Worm (Caenorhabditis elegans) whole organism, young adult: Measurements from ENCODE around the gene F59C12.3.

Experiments used
- B0261.1 ChIP-seq: sonication (generic microtip); optimal IDR thresholded peaks from 2 replicates; lab custom pipeline; 2016; ENCODE audit warnings: mild to moderate bottlenecking, missing genetic modification characterization, moderate library complexity, missing compliant biosample characterization
- B0336.3 ChIP-seq: fragments of 200-800 bp; sonication (Bioruptor generic); IDR thresholded peaks from 2 replicates; pipeline ENCODE4 v1.3.6; 2022; ENCODE audit warnings: missing genetic modification characterization, missing compliant biosample characterization
- F10E7.11 ChIP-seq: sonication (generic microtip); optimal IDR thresholded peaks from 2 replicates; lab custom pipeline; 2017; ENCODE audit warnings: mild to moderate bottlenecking, missing genetic modification characterization, moderate library complexity, missing compliant biosample characterization
- F22D6.2 ChIP-seq: sonication (generic microtip); optimal IDR thresholded peaks from 2 replicates; lab custom pipeline; 2016; ENCODE audit warnings: mild to moderate bottlenecking, missing genetic modification characterization, missing compliant biosample characterization
- F33H1.4 ChIP-seq: fragments of 200-800 bp; sonication (Bioruptor generic); IDR thresholded peaks from 2 replicates; pipeline ENCODE4 v1.3.6; 2022; ENCODE audit warnings: missing genetic modification reagents, missing genetic modification characterization, missing compliant biosample characterization
- F49E8.2 ChIP-seq: sonication (generic microtip); optimal IDR thresholded peaks from 3 replicates; lab custom pipeline; 2017; ENCODE audit warnings: missing genetic modification characterization, mild to moderate bottlenecking, missing compliant biosample characterization, antibody characterized with exemption, moderate library complexity; ENCODE audit not compliant: insufficient read depth
- K12H6.12 ChIP-seq: fragments of 200-800 bp; sonication (Bioruptor generic); optimal IDR thresholded peaks from 2 replicates; lab custom pipeline; 2018; ENCODE audit warnings: mild to moderate bottlenecking, missing genetic modification characterization, missing compliant biosample characterization
- T07F8.4 ChIP-seq: sonication (generic microtip); optimal IDR thresholded peaks from 2 replicates; lab custom pipeline; 2016; ENCODE audit warnings: mild to moderate bottlenecking, missing genetic modification characterization, moderate library complexity, missing compliant biosample characterization
- Y56A3A.18 ChIP-seq: fragments of 200-800 bp; sonication (Bioruptor generic); IDR thresholded peaks from 2 replicates; pipeline ENCODE4 v1.3.6; 2022; ENCODE audit warnings: missing genetic modification reagents, missing genetic modification characterization, missing compliant biosample characterization
- Y67H2A.10 ChIP-seq: fragments of 200-800 bp; sonication (Bioruptor generic); conservative IDR thresholded peaks from 2 replicates; pipeline ENCODE4 v1.3.6; 2022; ENCODE audit warnings: missing genetic modification reagents, missing genetic modification characterization, missing compliant biosample characterization
- Y79H2A.3 ChIP-seq: fragments of 200-800 bp; sonication (Bioruptor generic); conservative IDR thresholded peaks from 2 replicates; pipeline ENCODE4 v1.3.6; 2022; ENCODE audit warnings: missing genetic modification reagents, missing genetic modification characterization, missing compliant biosample characterization
- Y95B8A.8 ChIP-seq: fragments of 200-800 bp; sonication (Bioruptor generic); IDR thresholded peaks from 2 replicates; pipeline ENCODE4 v1.3.6; 2022; ENCODE audit warnings: missing genetic modification reagents, missing genetic modification characterization, missing compliant biosample characterization
- akir-1 ChIP-seq: fragments of 200-800 bp; sonication (Bioruptor generic); optimal IDR thresholded peaks from 2 replicates; lab custom pipeline; 2018; ENCODE audit warnings: mild to moderate bottlenecking, missing genetic modification characterization, moderate library complexity, missing compliant biosample characterization
- ama-1 ChIP-seq, 3 experiments: fragments of 150-350 bp in 1 of 3; sonication (generic microtip) in 2 of 3; optimal IDR thresholded peaks; 2 replicates each; lab custom pipeline; 2014 to 2018; ENCODE audit warnings: missing biosample characterization in 2 of 3, missing genetic modification characterization in 2 of 3, missing genetic modification reagents in 2 of 3
- aptf-2 ChIP-seq: fragments of 200-800 bp; sonication (Bioruptor generic); conservative IDR thresholded peaks from 2 replicates; pipeline ENCODE4 v1.3.6; 2022; ENCODE audit warnings: missing genetic modification reagents, missing genetic modification characterization, missing compliant biosample characterization
- atf-7 ChIP-seq: sonication (generic microtip); optimal IDR thresholded peaks from 2 replicates; lab custom pipeline; 2017; ENCODE audit warnings: mild to moderate bottlenecking, missing genetic modification characterization, missing compliant biosample characterization
- athp-1 ChIP-seq: sonication (generic microtip); optimal IDR thresholded peaks from 2 replicates; lab custom pipeline; 2017; ENCODE audit warnings: mild to moderate bottlenecking, missing genetic modification characterization, missing compliant biosample characterization
- attf-5 ChIP-seq: fragments of 200-800 bp; sonication (Bioruptor generic); optimal IDR thresholded peaks from 2 replicates; lab custom pipeline; 2018; ENCODE audit warnings: mild to moderate bottlenecking, missing genetic modification characterization, missing compliant biosample characterization
- attf-6 ChIP-seq: fragments of 200-800 bp; sonication (Bioruptor generic); IDR thresholded peaks from 2 replicates; pipeline ENCODE4 v1.3.6; 2022; ENCODE audit warnings: missing genetic modification reagents, missing genetic modification characterization, missing compliant biosample characterization
- bed-2 ChIP-seq: fragments of 200-800 bp; sonication (Bioruptor generic); IDR thresholded peaks from 2 replicates; pipeline ENCODE4 v1.3.6; 2022; ENCODE audit warnings: missing genetic modification reagents, missing genetic modification characterization, missing compliant biosample characterization
- chd-7 ChIP-seq: sonication (generic microtip); optimal IDR thresholded peaks from 2 replicates; lab custom pipeline; 2016; ENCODE audit warnings: mild to moderate bottlenecking, missing genetic modification characterization, moderate library complexity, missing compliant biosample characterization
- dpff-1 ChIP-seq: sonication (generic microtip); optimal IDR thresholded peaks from 2 replicates; lab custom pipeline; 2017; ENCODE audit warnings: mild to moderate bottlenecking, missing genetic modification characterization, missing compliant biosample characterization
- efl-1 ChIP-seq: fragments of 150-350 bp; optimal IDR thresholded peaks from 2 replicates; lab custom pipeline; 2014; ENCODE audit warnings: missing biosample characterization, missing genetic modification reagents, missing genetic modification characterization
- egrh-3 ChIP-seq: fragments of 200-800 bp; sonication (Bioruptor generic); IDR thresholded peaks from 2 replicates; pipeline ENCODE4 v1.3.6; 2022; ENCODE audit warnings: missing genetic modification reagents, missing genetic modification characterization, missing compliant biosample characterization
- ekl-4 ChIP-seq: fragments of 200-800 bp; sonication (Bioruptor generic); IDR thresholded peaks from 2 replicates; pipeline ENCODE4 v1.3.6; 2022; ENCODE audit warnings: missing genetic modification reagents, missing genetic modification characterization, missing compliant biosample characterization
- fkh-3 ChIP-seq: sonication (generic microtip); optimal IDR thresholded peaks from 2 replicates; lab custom pipeline; 2016; ENCODE audit warnings: mild to moderate bottlenecking, missing genetic modification characterization, missing compliant biosample characterization
- him-1 ChIP-seq: sonication (generic microtip); optimal IDR thresholded peaks from 2 replicates; lab custom pipeline; 2016; ENCODE audit warnings: missing genotype, missing genetic modification reagents, missing genetic modification characterization, missing compliant biosample characterization
- hlh-12 ChIP-seq: sonication (generic microtip); optimal IDR thresholded peaks from 2 replicates; lab custom pipeline; 2016; ENCODE audit warnings: missing genetic modification characterization, missing compliant biosample characterization
- hlh-26 ChIP-seq: fragments of 200-800 bp; sonication (Bioruptor generic); conservative IDR thresholded peaks from 2 replicates; pipeline ENCODE4 v1.3.6; 2022; ENCODE audit warnings: missing genetic modification reagents, missing genetic modification characterization, missing compliant biosample characterization
- hmg-1.2 ChIP-seq: fragments of 200-800 bp; sonication (Bioruptor generic); IDR thresholded peaks from 2 replicates; pipeline ENCODE4 v1.3.6; 2022; ENCODE audit warnings: missing genetic modification reagents, missing genetic modification characterization, missing compliant biosample characterization
- hsf-1 ChIP-seq: fragments of 200-800 bp; sonication (Bioruptor generic); IDR thresholded peaks from 2 replicates; pipeline ENCODE4 v1.3.6; 2022; ENCODE audit warnings: missing genetic modification reagents, missing genetic modification characterization, missing compliant biosample characterization
- lin-54 ChIP-seq: fragments of 200-800 bp; sonication (Bioruptor generic); optimal IDR thresholded peaks from 2 replicates; lab custom pipeline; 2018; ENCODE audit warnings: mild to moderate bottlenecking, missing genetic modification characterization, missing compliant biosample characterization
- lsl-1 ChIP-seq: fragments of 200-800 bp; sonication (Bioruptor generic); optimal IDR thresholded peaks from 2 replicates; lab custom pipeline; 2018; ENCODE audit warnings: mild to moderate bottlenecking, missing genetic modification characterization, moderate library complexity, missing compliant biosample characterization
- madf-10 ChIP-seq: sonication (generic microtip); optimal IDR thresholded peaks from 2 replicates; lab custom pipeline; 2016; ENCODE audit warnings: mild to moderate bottlenecking, missing genetic modification characterization, missing compliant biosample characterization
- madf-3 ChIP-seq: fragments of 200-800 bp; sonication (Bioruptor generic); IDR thresholded peaks from 2 replicates; pipeline ENCODE4 v1.3.6; 2022; ENCODE audit warnings: missing genetic modification reagents, missing genetic modification characterization, missing compliant biosample characterization
- madf-6 ChIP-seq: fragments of 200-800 bp; sonication (Bioruptor generic); IDR thresholded peaks from 2 replicates; pipeline ENCODE4 v1.3.6; 2022; ENCODE audit warnings: missing genetic modification reagents, missing genetic modification characterization, missing compliant biosample characterization
- nfya-2 ChIP-seq: fragments of 200-800 bp; sonication (Bioruptor generic); IDR thresholded peaks from 2 replicates; pipeline ENCODE4 v1.3.6; 2022; ENCODE audit warnings: missing genetic modification reagents, missing genetic modification characterization, missing compliant biosample characterization
- nhr-120 ChIP-seq: fragments of 200-800 bp; sonication (Bioruptor generic); IDR thresholded peaks from 2 replicates; pipeline ENCODE4 v1.3.6; 2022; ENCODE audit warnings: missing genetic modification characterization, missing compliant biosample characterization
- rpc-1 ChIP-seq, 2 experiments: fragments of 150-350 bp in 1 of 2; sonication (generic microtip) in 1 of 2; optimal IDR thresholded peaks; 2 replicates each; lab custom pipeline; 2014 to 2018; ENCODE audit warnings: missing biosample characterization in 1 of 2, missing genetic modification characterization in 1 of 2, missing genetic modification reagents in 1 of 2, missing genotype in 1 of 2
- snpc-1.3 ChIP-seq: sonication (generic microtip); optimal IDR thresholded peaks from 2 replicates; lab custom pipeline; 2017; ENCODE audit warnings: missing genetic modification characterization, mild to moderate bottlenecking, missing compliant biosample characterization, antibody characterized with exemption, moderate library complexity, missing genotype, missing genetic modification reagents; ENCODE audit not compliant: insufficient read depth
- unc-62 ChIP-seq: fragments of 150-350 bp; optimal IDR thresholded peaks from 2 replicates; lab custom pipeline; 2014; ENCODE audit warnings: missing biosample characterization, missing genetic modification reagents, missing genetic modification characterization
- zfh-2 ChIP-seq: fragments of 200-800 bp; sonication (Bioruptor generic); conservative IDR thresholded peaks from 2 replicates; pipeline ENCODE4 v1.3.6; 2022; ENCODE audit warnings: missing genetic modification reagents, missing genetic modification characterization, missing compliant biosample characterization
- ztf-22 ChIP-seq: fragments of 200-800 bp; sonication (Bioruptor generic); optimal IDR thresholded peaks from 2 replicates; lab custom pipeline; 2018; ENCODE audit warnings: mild to moderate bottlenecking, missing genetic modification characterization, moderate library complexity, missing compliant biosample characterization
- ztf-28 ChIP-seq: fragments of 200-800 bp; sonication (Bioruptor generic); IDR thresholded peaks from 2 replicates; pipeline ENCODE4 v1.3.6; 2022; ENCODE audit warnings: missing genetic modification reagents, missing genetic modification characterization, missing compliant biosample characterization

The F59C12.3 gene

ce11 chrX:16594931-16595330, 14.4 kb downstream of the F59C12.3 start, which contains the start of gene cdh-9:
Gene cdh-9, plus strand, starts transcription at chrX:16595231.
- TF ChIP-seq hsf-1 (GFP tag; lab: Robert Waterston, UW) (no peak), nhr-120 (GFP tag; lab: Robert Waterston, UW) (no peak), zfh-2 (GFP tag; lab: Robert Waterston, UW) (no peak; the same call in 1 of the 2 replicates), lin-54 (GFP tag; lab: Kevin White, UChicago) (no peak), madf-10 (tag; lab: Kevin White, UChicago) (no peak), efl-1 (GFP tag; lab: Kevin White, UChicago) (no peak), unc-62 (GFP tag; lab: Kevin White, UChicago) (no peak), T07F8.4 (tag; lab: Kevin White, UChicago) (no peak), Y79H2A.3 (GFP tag; lab: Robert Waterston, UW) (no peak), athp-1 (tag; lab: Kevin White, UChicago) (no peak), aptf-2 (GFP tag; lab: Robert Waterston, UW) (no peak), nfya-2 (GFP tag; lab: Robert Waterston, UW) (no peak)

- TF ChIP-seq hlh-26 (no peak), F10E7.11 (tag; lab: Kevin White, UChicago) (no peak), chd-7 (no peak), snpc-1.3 (tag; lab: Kevin White, UChicago) (no peak), Y95B8A.8 (GFP tag; lab: Robert Waterston, UW) (no peak), zfh-2 (GFP tag; lab: Robert Waterston, UW) (peak; percentile 88), egrh-3 (GFP tag; lab: Robert Waterston, UW) (peak; percentile 52; the same call in 1 of the 2 replicates), Y67H2A.10 (GFP tag; lab: Robert Waterston, UW) (no peak), F33H1.4 (GFP tag; lab: Robert Waterston, UW) (no peak), him-1 (tag; lab: Kevin White, UChicago) (no peak)
- TF ChIP-seq, all 124 proteins: peak for 2
Observed at ce11 chrX:16591533-16591932, 17.8 kb downstream of the F59C12.3 start.

ce11 chrX:16590803-16591202, 18.5 kb downstream of the F59C12.3 start:
- TF ChIP-seq K12H6.12 (peak; percentile 28), ekl-4 (0 out of 2 replicates have a peak, but pooled peaks have one; percentile 11), unc-62 (GFP tag; lab: Kevin White, UChicago) (no peak), dpff-1 (tag; lab: Kevin White, UChicago) (no peak), lin-54 (GFP tag; lab: Kevin White, UChicago) (peak; percentile 59), attf-6 (GFP tag; lab: Robert Waterston, UW) (peak; percentile 62; the same call in 1 of the 2 replicates), akir-1 (GFP tag; lab: Kevin White, UChicago) (peak; percentile 23), F22D6.2 (no peak), bed-2 (GFP tag; lab: Robert Waterston, UW) (peak; percentile 53; the same call in 1 of the 2 replicates), rpc-1 (optimal IDR thresholded peaks at IDR 0.05; lab: Kevin White, UChicago) (peak; percentile 93), rpc-1 (tag; optimal IDR thresholded peaks at IDR 0.05; lab: Kevin White, UChicago) (peak; percentile 85), lsl-1 (GFP tag; lab: Kevin White, UChicago) (no peak), B0336.3 (GFP tag; lab: Robert Waterston, UW) (no peak), ztf-22 (peak; percentile 50), Y56A3A.18 (GFP tag; lab: Robert Waterston, UW) (peak; percentile 65; the same call in 1 of the 2 replicates), efl-1 (GFP tag; lab: Kevin White, UChicago) (peak; percentile 26), madf-3 (GFP tag; lab: Robert Waterston, UW) (no peak), nfya-2 (GFP tag; lab: Robert Waterston, UW) (no peak), ama-1 (optimal IDR thresholded peaks at IDR 0.05; lab: Kevin White, UChicago) (no peak), ama-1 (GFP tag; optimal IDR thresholded peaks at IDR 0.05; lab: Kevin White, UChicago) (peak; percentile 14 to 90), atf-7 (tag; lab: Kevin White, UChicago) (peak; percentile 35), attf-5 (GFP tag; lab: Kevin White, UChicago) (peak; percentile 52), hmg-1.2 (GFP tag; lab: Robert Waterston, UW) (peak; percentile 84), fkh-3 (tag; lab: Kevin White, UChicago) (no peak), F49E8.2 (tag; lab: Kevin White, UChicago) (peak; percentile 44), hlh-12 (tag; lab: Kevin White, UChicago) (peak; percentile 19), madf-6 (peak; percentile 68), B0261.1 (tag; lab: Kevin White, UChicago) (peak; percentile 92), ztf-28 (GFP tag; lab: Robert Waterston, UW) (0 out of 2 replicates have a peak, but pooled peaks have one; percentile 15)
